Fruit fly (Drosophila melanogaster): ENCODE data around the gene dpr16.

- no peak for TF ChIP-seq usp (GFP tag; optimal IDR thresholded peaks at IDR 0.05)
- no peak for TF ChIP-seq Dll (optimal IDR thresholded peaks at IDR 0.05)
- TF ChIP-seq pan (optimal IDR thresholded peaks at IDR 0.05) = no peak
- TF ChIP-seq psq (optimal IDR thresholded peaks at IDR 0.05) = no peak
Observed at dm6 chr3R:5159312-5159711, 8.6 kb downstream of the dpr16 start, which contains the start of gene CG12590.
